Fruit fly (Drosophila melanogaster) whole organism, embryonic: ENCODE results near the gene Mo25.

Source experiments
- Abd-B ChIP-seq: fragments of 200-800 bp; sonication (Bioruptor generic); optimal IDR thresholded peaks from 2 replicates; lab custom pipeline; 2018; ENCODE audit warnings: missing biosample characterization, mild to moderate bottlenecking, missing genetic modification characterization, moderate library complexity
- Bteb2 ChIP-seq: fragments of 200-800 bp; sonication (Bioruptor generic); optimal IDR thresholded peaks from 2 replicates; lab custom pipeline; 2016; ENCODE audit warnings: missing biosample characterization, missing genetic modification characterization
- CG10209 ChIP-seq: fragments of 200-800 bp; sonication (Bioruptor generic); optimal IDR thresholded peaks from 3 replicates; lab custom pipeline; 2017; ENCODE audit warnings: missing biosample characterization, mild to moderate bottlenecking, missing genetic modification characterization, missing genetic modification reagents
- CG1024 ChIP-seq: fragments of 200-800 bp; sonication (Bioruptor generic); IDR thresholded peaks from 2 replicates; pipeline ENCODE4 v1.3.6; 2022; ENCODE audit warnings: missing biosample characterization, missing genetic modification characterization
- CG12104 ChIP-seq: fragments of 200-800 bp; sonication (Bioruptor generic); optimal IDR thresholded peaks from 3 replicates; lab custom pipeline; 2016; ENCODE audit warnings: missing biosample characterization, missing genetic modification characterization
- CG1233 ChIP-seq: fragments of 200-800 bp; sonication (Bioruptor generic); optimal IDR thresholded peaks from 4 replicates; lab custom pipeline; 2018; ENCODE audit warnings: missing biosample characterization, mild to moderate bottlenecking, missing genetic modification characterization
- CG12391 ChIP-seq: fragments of 200-800 bp; sonication (Bioruptor generic); optimal IDR thresholded peaks from 3 replicates; lab custom pipeline; 2018; ENCODE audit warnings: missing biosample characterization, mild to moderate bottlenecking, missing genetic modification characterization, moderate library complexity
- CG13775 ChIP-seq: fragments of 200-800 bp; sonication (Bioruptor generic); optimal IDR thresholded peaks from 3 replicates; lab custom pipeline; 2017; ENCODE audit warnings: missing biosample characterization, mild to moderate bottlenecking, missing genetic modification characterization
- CG14014 ChIP-seq: fragments of 200-800 bp; sonication (Bioruptor generic); IDR thresholded peaks from 2 replicates; pipeline ENCODE4 v1.3.6; 2022; ENCODE audit warnings: missing biosample characterization, missing genetic modification characterization
- CG14441 ChIP-seq: fragments of 200-800 bp; sonication (Bioruptor generic); IDR thresholded peaks from 2 replicates; pipeline ENCODE4 v1.3.6; 2022; ENCODE audit warnings: missing biosample characterization, missing genetic modification characterization
- CG17802 ChIP-seq: fragments of 200-800 bp; sonication (Bioruptor generic); optimal IDR thresholded peaks from 2 replicates; lab custom pipeline; 2018; ENCODE audit warnings: missing biosample characterization, mild to moderate bottlenecking, missing genetic modification characterization, moderate library complexity
- CG18476 ChIP-seq: fragments of 200-800 bp; sonication (Bioruptor generic); optimal IDR thresholded peaks from 2 replicates; lab custom pipeline; 2016; ENCODE audit warnings: missing biosample characterization, mild to moderate bottlenecking, missing genetic modification characterization
- CG2116 ChIP-seq: fragments of 200-800 bp; sonication (Bioruptor generic); optimal IDR thresholded peaks from 3 replicates; lab custom pipeline; 2018; ENCODE audit warnings: missing biosample characterization, mild to moderate bottlenecking, missing genetic modification characterization
- CG2129 ChIP-seq: fragments of 200-800 bp; sonication (Bioruptor generic); IDR thresholded peaks from 2 replicates; pipeline ENCODE4 v1.3.6; 2022; ENCODE audit warnings: missing biosample characterization, missing genetic modification characterization; ENCODE audit not compliant: partially characterized antibody
- CG30431 ChIP-seq: fragments of 200-800 bp; sonication (Bioruptor generic); optimal IDR thresholded peaks from 2 replicates; lab custom pipeline; 2017; ENCODE audit warnings: missing biosample characterization, missing genetic modification characterization
- CG3065 ChIP-seq: fragments of 200-800 bp; sonication (Bioruptor generic); optimal IDR thresholded peaks from 2 replicates; lab custom pipeline; 2016; ENCODE audit warnings: missing biosample characterization, missing genetic modification characterization
- CG32532 ChIP-seq: fragments of 200-800 bp; sonication (Bioruptor generic); IDR thresholded peaks from 2 replicates; pipeline ENCODE4 v1.3.6; 2022; ENCODE audit warnings: missing biosample characterization, missing genetic modification characterization
- CG8924 ChIP-seq: fragments of 200-800 bp; optimal IDR thresholded peaks from 3 replicates; lab custom pipeline; 2019; ENCODE audit warnings: missing biosample characterization, mild to moderate bottlenecking, missing genetic modification characterization, moderate library complexity
- Dbx ChIP-seq: fragments of 200-800 bp; sonication (Bioruptor generic); IDR thresholded peaks from 3 replicates; pipeline ENCODE4 v1.3.6; 2022; ENCODE audit warnings: missing biosample characterization, missing genetic modification characterization
- Dfd ChIP-seq, 2 experiments: fragments of >200 bp; optimal IDR thresholded peaks; 2 replicates each; lab custom pipeline; 2017; ENCODE audit warnings: missing biosample characterization in 2 of 2, missing genetic modification characterization in 2 of 2
- E2f2 ChIP-seq: fragments of 200-800 bp; sonication (Bioruptor generic); IDR thresholded peaks from 2 replicates; pipeline ENCODE4 v1.3.6; 2022; ENCODE audit warnings: missing biosample characterization, missing genetic modification characterization
- Gug ChIP-seq: fragments of 200-800 bp; sonication (Bioruptor generic); IDR thresholded peaks from 4 replicates; pipeline ENCODE4 v1.3.6; 2022; ENCODE audit warnings: missing biosample characterization, missing genetic modification characterization
- HLH54F ChIP-seq: fragments of 200-800 bp; sonication (Bioruptor generic); optimal IDR thresholded peaks from 3 replicates; lab custom pipeline; 2016; ENCODE audit warnings: missing biosample characterization, missing genetic modification characterization
- Hand ChIP-seq: fragments of 200-800 bp; sonication (Bioruptor generic); optimal IDR thresholded peaks from 2 replicates; lab custom pipeline; 2017; ENCODE audit warnings: mild to moderate bottlenecking, missing biosample characterization, missing genetic modification reagents, missing genetic modification characterization
- MBD-R2 ChIP-seq: fragments of 200-800 bp; sonication (Bioruptor generic); IDR thresholded peaks from 2 replicates; pipeline ENCODE4 v1.3.6; 2022; ENCODE audit warnings: missing biosample characterization, missing genetic modification characterization
- Meics ChIP-seq: fragments of 200-800 bp; sonication (Bioruptor generic); optimal IDR thresholded peaks from 2 replicates; lab custom pipeline; 2017; ENCODE audit warnings: missing biosample characterization, mild to moderate bottlenecking, missing genetic modification characterization
- NC2α ChIP-seq: fragments of 200-800 bp; sonication (Bioruptor generic); optimal IDR thresholded peaks from 2 replicates; lab custom pipeline; 2016; ENCODE audit warnings: missing biosample characterization, missing genetic modification characterization
- NC2β ChIP-seq: fragments of 200-800 bp; sonication (Bioruptor generic); optimal IDR thresholded peaks from 2 replicates; lab custom pipeline; 2016; ENCODE audit warnings: missing biosample characterization, missing genetic modification characterization
- Nf-YC ChIP-seq: fragments of 200-800 bp; optimal IDR thresholded peaks from 3 replicates; lab custom pipeline; 2019; ENCODE audit warnings: missing biosample characterization, mild to moderate bottlenecking, missing genetic modification characterization, moderate library complexity
- bab2 ChIP-seq: fragments of 200-800 bp; sonication (Bioruptor generic); optimal IDR thresholded peaks from 2 replicates; lab custom pipeline; 2016; ENCODE audit warnings: missing biosample characterization, missing genetic modification characterization
- chm ChIP-seq: fragments of 200-800 bp; sonication (Bioruptor generic); IDR thresholded peaks from 2 replicates; pipeline ENCODE4 v1.3.6; 2022; ENCODE audit warnings: missing biosample characterization, missing genetic modification characterization
- eve ChIP-seq, 2 experiments: fragments of >200 bp; optimal IDR thresholded peaks; 2 replicates each; lab custom pipeline; 2017; ENCODE audit warnings: missing biosample characterization in 2 of 2, missing genetic modification characterization in 2 of 2
- fd64A ChIP-seq: fragments of 200-800 bp; sonication (Bioruptor generic); optimal IDR thresholded peaks from 3 replicates; lab custom pipeline; 2018; ENCODE audit warnings: missing biosample characterization, mild to moderate bottlenecking, missing genetic modification characterization
- gem ChIP-seq: fragments of 200-800 bp; sonication (Bioruptor generic); optimal IDR thresholded peaks from 2 replicates; lab custom pipeline; 2019; ENCODE audit warnings: missing biosample characterization, mild to moderate bottlenecking, missing genetic modification characterization, moderate library complexity
- her ChIP-seq: fragments of 200-800 bp; sonication (Bioruptor generic); optimal IDR thresholded peaks from 2 replicates; lab custom pipeline; 2016; ENCODE audit warnings: missing biosample characterization, missing genetic modification characterization
- kni ChIP-seq: fragments of 200-800 bp; sonication (Bioruptor generic); optimal IDR thresholded peaks from 3 replicates; lab custom pipeline; 2017; ENCODE audit warnings: mild to moderate bottlenecking, missing biosample characterization, missing genetic modification reagents, missing genetic modification characterization
- lilli ChIP-seq: fragments of 200-800 bp; sonication (Bioruptor generic); optimal IDR thresholded peaks from 3 replicates; lab custom pipeline; 2016; ENCODE audit warnings: missing biosample characterization, missing genetic modification characterization
- lmd ChIP-seq: fragments of 200-800 bp; sonication (Bioruptor generic); IDR thresholded peaks from 2 replicates; pipeline ENCODE4 v1.3.6; 2022; ENCODE audit warnings: missing biosample characterization, missing genetic modification characterization
- nom ChIP-seq: fragments of 200-800 bp; sonication (Bioruptor generic); optimal IDR thresholded peaks from 2 replicates; lab custom pipeline; 2017; ENCODE audit warnings: missing biosample characterization, missing genetic modification characterization, mild to moderate bottlenecking, moderate library complexity, missing genetic modification reagents
- pum ChIP-seq: fragments of 200-800 bp; sonication (Bioruptor generic); optimal IDR thresholded peaks from 2 replicates; lab custom pipeline; 2016; ENCODE audit warnings: missing biosample characterization, missing genetic modification characterization
- row ChIP-seq: fragments of 200-800 bp; sonication (Bioruptor generic); IDR thresholded peaks from 3 replicates; pipeline ENCODE4 v1.3.6; 2022; ENCODE audit warnings: missing biosample characterization, missing genetic modification characterization
- salm ChIP-seq: fragments of 200-800 bp; sonication (Bioruptor generic); optimal IDR thresholded peaks from 2 replicates; lab custom pipeline; 2018; ENCODE audit warnings: missing biosample characterization, mild to moderate bottlenecking, missing genetic modification characterization
- schlank ChIP-seq: fragments of 200-800 bp; sonication (Bioruptor generic); optimal IDR thresholded peaks from 2 replicates; lab custom pipeline; 2018; ENCODE audit warnings: missing biosample characterization, mild to moderate bottlenecking, missing genetic modification characterization
- sisA ChIP-seq: fragments of 200-800 bp; sonication (Bioruptor generic); IDR thresholded peaks from 2 replicates; pipeline ENCODE4 v1.3.6; 2022; ENCODE audit warnings: missing biosample characterization, missing genetic modification characterization
- sqz ChIP-seq: fragments of 200-800 bp; sonication (Bioruptor generic); optimal IDR thresholded peaks from 3 replicates; lab custom pipeline; 2018; ENCODE audit warnings: missing biosample characterization, mild to moderate bottlenecking, missing genetic modification characterization
- sr ChIP-seq: fragments of 200-800 bp; sonication (Bioruptor generic); IDR thresholded peaks from 3 replicates; pipeline ENCODE4 v1.3.6; 2022; ENCODE audit warnings: missing biosample characterization, missing genetic modification characterization
- stwl ChIP-seq: fragments of 200-800 bp; sonication (Bioruptor generic); optimal IDR thresholded peaks from 3 replicates; lab custom pipeline; 2018; ENCODE audit warnings: missing biosample characterization, mild to moderate bottlenecking, missing genetic modification characterization, moderate library complexity
- tio ChIP-seq: fragments of 200-800 bp; sonication (Bioruptor generic); optimal IDR thresholded peaks from 2 replicates; lab custom pipeline; 2017; ENCODE audit warnings: missing biosample characterization, missing genetic modification characterization, inconsistent platforms
- wek ChIP-seq: fragments of 200-800 bp; sonication (Bioruptor generic); optimal IDR thresholded peaks from 3 replicates; lab custom pipeline; 2018; ENCODE audit warnings: missing biosample characterization, mild to moderate bottlenecking, missing genetic modification characterization, moderate library complexity
- yki ChIP-seq: fragments of >200 bp; optimal IDR thresholded peaks from 3 replicates; lab custom pipeline; 2018
- zf30C ChIP-seq: fragments of 200-800 bp; sonication (Bioruptor generic); optimal IDR thresholded peaks from 3 replicates; lab custom pipeline; 2018; ENCODE audit warnings: missing biosample characterization, mild to moderate bottlenecking, missing genetic modification characterization

Gene Mo25

dm6 chr3L:16582678-16583315, 32.5 kb downstream of the Mo25 start, which contains the start of gene Rpn12 (continued):
- TF ChIP-seq NC2β, result no peak
- TF ChIP-seq fd64A (GFP tag; lab: Kevin White, UChicago), result no peak
- TF ChIP-seq stwl (tag; lab: Kevin White, UChicago), result peak; percentile 70
- no peak for TF ChIP-seq Gug
- TF ChIP-seq her (GFP tag; lab: Kevin White, UChicago), result peak; percentile 35
- peak; percentile 10 for TF ChIP-seq pum
- TF ChIP-seq CG12391 (tag; lab: Kevin White, UChicago), result peak; percentile 57
- TF ChIP-seq wek (GFP tag; lab: Kevin White, UChicago), result no peak
- TF ChIP-seq eve (GFP tag; optimal IDR thresholded peaks at IDR 0.05; lab: Kevin White, UChicago), result no peak
- TF ChIP-seq bab2 (GFP tag; lab: Kevin White, UChicago), result peak; percentile 17
- peak; percentile 28 for TF ChIP-seq CG8924
- TF ChIP-seq CG12104 (GFP tag; lab: Kevin White, UChicago), result peak; percentile 11
- peak; percentile 21; the same call in 1 of the 3 replicates for TF ChIP-seq Dbx
- TF ChIP-seq CG14441 (GFP tag; lab: Robert Waterston, UW), result no peak
- no peak for TF ChIP-seq salm (tag; lab: Kevin White, UChicago)
- no peak for TF ChIP-seq lmd (GFP tag; lab: Robert Waterston, UW)
- peak; percentile 26 for TF ChIP-seq Meics (GFP tag; lab: Kevin White, UChicago)
- peak; percentile 40; the same call in 1 of the 2 replicates for TF ChIP-seq E2f2
- TF ChIP-seq zf30C, result peak; percentile 25
- no peak for TF ChIP-seq nom (GFP tag; lab: Kevin White, UChicago)
- peak; percentile 58 for TF ChIP-seq lilli (GFP tag; lab: Kevin White, UChicago)
- TF ChIP-seq sisA (GFP tag; lab: Robert Waterston, UW), result no peak
- peak; percentile 15 for TF ChIP-seq HLH54F (GFP tag; lab: Kevin White, UChicago)
- TF ChIP-seq CG10209 (GFP tag; lab: Kevin White, UChicago), result no peak
- no peak for TF ChIP-seq CG1233
- TF ChIP-seq CG1024, result no peak
- TF ChIP-seq CG32532 (GFP tag; lab: Robert Waterston, UW), result peak; percentile 26; the same call in 1 of the 2 replicates
- TF ChIP-seq tio, result no peak
- TF ChIP-seq row (GFP tag; lab: Robert Waterston, UW), result peak; percentile 68
- TF ChIP-seq Hand (GFP tag; lab: Kevin White, UChicago), result no peak
- TF ChIP-seq Abd-B (GFP tag; lab: Kevin White, UChicago), result no peak
- TF ChIP-seq sr (GFP tag; lab: Robert Waterston, UW), result no peak
- TF ChIP-seq CG3065, result no peak
- peak; percentile 69 for TF ChIP-seq MBD-R2 (GFP tag; lab: Robert Waterston, UW)
- TF ChIP-seq CG18476 (GFP tag; lab: Kevin White, UChicago), result no peak
- peak; percentile 42 for TF ChIP-seq Nf-YC
- no peak for TF ChIP-seq yki
- TF ChIP-seq CG2116 (GFP tag; lab: Kevin White, UChicago), result peak; percentile 75
- TF ChIP-seq CG14014 (GFP tag; lab: Robert Waterston, UW), result no peak; the same call in 1 of the 2 replicates
- no peak for TF ChIP-seq Dfd (GFP tag; optimal IDR thresholded peaks at IDR 0.05; lab: Kevin White, UChicago)
- no peak for TF ChIP-seq sqz (GFP tag; lab: Kevin White, UChicago)
- TF ChIP-seq schlank (tag; lab: Kevin White, UChicago), result no peak
- TF ChIP-seq CG13775 (GFP tag; lab: Kevin White, UChicago), result peak; percentile 39
- no peak for TF ChIP-seq chm (GFP tag; lab: Robert Waterston, UW)
- no peak for TF ChIP-seq NC2α (GFP tag; lab: Kevin White, UChicago)
- peak; percentile 65 for TF ChIP-seq Bteb2 (GFP tag; lab: Kevin White, UChicago)
- no peak for TF ChIP-seq CG17802
- no peak for TF ChIP-seq kni (GFP tag; lab: Kevin White, UChicago)
- TF ChIP-seq CG30431 (GFP tag; lab: Kevin White, UChicago), result no peak
- TF ChIP-seq gem (tag; lab: Kevin White, UChicago), result peak; percentile 48
- peak; percentile 72; the same call in 1 of the 2 replicates for TF ChIP-seq CG2129 (GFP tag; lab: Robert Waterston, UW)
